Worm (Caenorhabditis elegans): ENCODE data around the gene F12E12.2.

- TF ChIP-seq him-1 (tag; optimal IDR thresholded peaks at IDR 0.05) (no peak), W03F9.2 (tag; optimal IDR thresholded peaks at IDR 0.05) (no peak), dao-5 (tag; optimal IDR thresholded peaks at IDR 0.05) (no peak)
Measured at ce11 chrII:3752184-3752583, 12.4 kb downstream of the F12E12.2 start, which contains the start of gene sdz-11.

Data from whole organism, L4/young adult.